Worm (Caenorhabditis elegans): ENCODE measurements around the gene npr-35.

DNA sequence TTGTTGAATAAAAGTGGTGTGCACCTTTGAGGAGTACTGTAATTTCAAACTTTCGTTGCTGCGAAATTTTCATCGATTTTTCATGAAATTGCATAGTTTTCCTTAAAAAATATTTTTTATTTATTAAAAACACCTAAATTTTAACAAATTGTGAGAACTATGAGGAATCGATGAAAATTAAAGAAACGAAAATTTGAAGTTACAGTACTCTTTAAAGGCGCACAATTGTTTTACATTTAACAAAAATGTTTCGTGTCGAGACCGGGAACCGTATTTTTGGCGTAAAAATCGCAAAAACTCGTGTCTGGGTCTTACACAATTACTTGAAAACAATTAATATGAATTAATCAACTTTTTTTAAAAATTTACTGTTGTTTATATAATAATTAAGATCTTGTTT lies 26.5 kb downstream of the npr-35 start, which contains the start of gene rdl-1:
- TF ChIP-seq ceh-82 (tag; optimal IDR thresholded peaks at IDR 0.05) (no peak), unc-62 (GFP tag; optimal IDR thresholded peaks at IDR 0.05) (no peak), ZK546.5 (tag; optimal IDR thresholded peaks at IDR 0.05) (no peak), nhr-12 (tag; optimal IDR thresholded peaks at IDR 0.05) (no peak), ztf-1 (GFP tag; conservative IDR thresholded peaks at IDR 0.05) (no peak), fos-1 (tag; optimal IDR thresholded peaks at IDR 0.05) (no peak), sem-4 (tag; optimal IDR thresholded peaks at IDR 0.05) (no peak), alr-1 (tag; optimal IDR thresholded peaks at IDR 0.05) (no peak)

Data from whole organism, L2 larva.